Worm (Caenorhabditis elegans) whole organism, L2 larva: Measurements from ENCODE around the gene Y57A10C.10.

Experiments used
- F13H6.1 ChIP-seq: sonication (generic microtip); optimal IDR thresholded peaks from 2 replicates; lab custom pipeline; 2016; ENCODE audit warnings: missing genetic modification characterization, missing compliant biosample characterization
- R02D3.7 ChIP-seq: fragments of 150-350 bp; optimal IDR thresholded peaks from 2 replicates; lab custom pipeline; 2014; ENCODE audit warnings: missing biosample characterization, missing genetic modification characterization
- ZK546.5 ChIP-seq: sonication (generic microtip); optimal IDR thresholded peaks from 2 replicates; lab custom pipeline; 2017; ENCODE audit warnings: missing biosample characterization, missing genetic modification characterization
- alr-1 ChIP-seq: fragments of 150-350 bp; optimal IDR thresholded peaks from 2 replicates; lab custom pipeline; 2014; ENCODE audit warnings: missing biosample characterization, missing genetic modification characterization
- aly-2 ChIP-seq: fragments of 150-350 bp; optimal IDR thresholded peaks from 2 replicates; lab custom pipeline; 2014; ENCODE audit warnings: missing biosample characterization, missing genetic modification characterization
- ama-1 ChIP-seq: fragments of 150-350 bp; optimal IDR thresholded peaks from 2 replicates; lab custom pipeline; 2018; ENCODE audit warnings: inconsistent platforms
- blmp-1 ChIP-seq: sonication (generic microtip); optimal IDR thresholded peaks from 2 replicates; lab custom pipeline; 2017; ENCODE audit warnings: missing genetic modification characterization, mild to moderate bottlenecking, missing compliant biosample characterization, antibody characterized with exemption, moderate library complexity; ENCODE audit not compliant: insufficient read depth
- ceh-82 ChIP-seq: fragments of 150-350 bp; optimal IDR thresholded peaks from 2 replicates; lab custom pipeline; 2014; ENCODE audit warnings: missing biosample characterization, missing genetic modification characterization
- crh-2 ChIP-seq: sonication (generic microtip); optimal IDR thresholded peaks from 2 replicates; lab custom pipeline; 2017; ENCODE audit warnings: missing biosample characterization, missing genetic modification characterization
- egl-27 ChIP-seq: sonication (generic microtip); optimal IDR thresholded peaks from 3 replicates; lab custom pipeline; 2017; ENCODE audit warnings: missing biosample characterization, missing genetic modification reagents, missing genetic modification characterization
- lin-13 ChIP-seq: fragments of 150-350 bp; optimal IDR thresholded peaks from 2 replicates; lab custom pipeline; 2014; ENCODE audit warnings: missing biosample characterization, missing genetic modification reagents, missing genetic modification characterization
- lin-39 ChIP-seq: fragments of 150-350 bp; optimal IDR thresholded peaks from 2 replicates; lab custom pipeline; 2014; ENCODE audit warnings: missing biosample characterization, missing genetic modification reagents, missing genetic modification characterization
- lsy-2 ChIP-seq, 2 experiments: fragments of 150-350 bp in 1 of 2; sonication (generic microtip) in 1 of 2; optimal IDR thresholded peaks; 2 replicates each; lab custom pipeline; 2014 to 2017; ENCODE audit warnings: missing biosample characterization in 2 of 2, missing genetic modification characterization in 2 of 2
- mbf-1 ChIP-seq: sonication (generic microtip); optimal IDR thresholded peaks from 2 replicates; lab custom pipeline; 2017; ENCODE audit warnings: missing biosample characterization, missing genetic modification characterization
- mdl-1 ChIP-seq, 2 experiments: fragments of 150-350 bp in 1 of 2; sonication (generic microtip) in 1 of 2; optimal IDR thresholded peaks; 2 replicates each; lab custom pipeline; 2017; ENCODE audit warnings: missing biosample characterization in 2 of 2, missing genetic modification characterization in 2 of 2
- nhr-12 ChIP-seq: fragments of 150-350 bp; optimal IDR thresholded peaks from 2 replicates; lab custom pipeline; 2014; ENCODE audit warnings: missing biosample characterization, missing genetic modification characterization
- nhr-129 ChIP-seq: fragments of 150-350 bp; optimal IDR thresholded peaks from 2 replicates; lab custom pipeline; 2014; ENCODE audit warnings: missing biosample characterization, missing genetic modification characterization
- nhr-21 ChIP-seq: fragments of 150-350 bp; optimal IDR thresholded peaks from 2 replicates; lab custom pipeline; 2014; ENCODE audit warnings: missing biosample characterization, missing genetic modification characterization
- nhr-23 ChIP-seq: fragments of 150-350 bp; optimal IDR thresholded peaks from 2 replicates; lab custom pipeline; 2014; ENCODE audit warnings: missing biosample characterization, missing genetic modification reagents, missing genetic modification characterization
- nhr-237 ChIP-seq: fragments of 150-350 bp; optimal IDR thresholded peaks from 2 replicates; lab custom pipeline; 2014; ENCODE audit warnings: missing biosample characterization, missing genetic modification characterization
- nhr-25 ChIP-seq: fragments of 150-350 bp; sonication (generic microtip); optimal IDR thresholded peaks from 3 replicates; lab custom pipeline; 2014; ENCODE audit warnings: missing biosample characterization, missing genetic modification characterization
- nhr-6 ChIP-seq: fragments of 150-350 bp; optimal IDR thresholded peaks from 2 replicates; lab custom pipeline; 2014; ENCODE audit warnings: missing biosample characterization, missing genetic modification characterization
- nhr-77 ChIP-seq: fragments of 150-350 bp; optimal IDR thresholded peaks from 2 replicates; lab custom pipeline; 2014; ENCODE audit warnings: missing biosample characterization, missing genetic modification characterization
- peb-1 ChIP-seq: fragments of 150-350 bp; optimal IDR thresholded peaks from 2 replicates; lab custom pipeline; 2014; ENCODE audit warnings: missing biosample characterization, missing genetic modification characterization
- skn-1 ChIP-seq: sonication (generic microtip); optimal IDR thresholded peaks from 2 replicates; lab custom pipeline; 2017; ENCODE audit warnings: missing biosample characterization, missing genetic modification characterization
- sma-3 ChIP-seq: sonication (generic microtip); optimal IDR thresholded peaks from 2 replicates; lab custom pipeline; 2016; ENCODE audit warnings: missing genetic modification reagents, missing genetic modification characterization, missing compliant biosample characterization
- sma-9 ChIP-seq, 2 experiments: fragments of 150-350 bp in 1 of 2; sonication (generic microtip) in 1 of 2; optimal IDR thresholded peaks; 2 replicates each; lab custom pipeline; 2014 to 2016; ENCODE audit warnings: missing genetic modification characterization in 2 of 2, mild to moderate bottlenecking in 1 of 2, missing biosample characterization in 1 of 2, missing compliant biosample characterization in 1 of 2, missing genetic modification reagents in 1 of 2, moderate library complexity in 1 of 2
- snpc-4 ChIP-seq: fragments of 150-350 bp; optimal IDR thresholded peaks from 2 replicates; lab custom pipeline; 2014; ENCODE audit warnings: missing biosample characterization, missing genetic modification characterization
- unc-39 ChIP-seq: fragments of 150-350 bp; optimal IDR thresholded peaks from 2 replicates; lab custom pipeline; 2014; ENCODE audit warnings: missing biosample characterization, missing genetic modification characterization
- unc-55 ChIP-seq: fragments of 150-350 bp; sonication (generic microtip); optimal IDR thresholded peaks from 3 replicates; lab custom pipeline; 2014; ENCODE audit warnings: missing biosample characterization, missing genetic modification reagents, missing genetic modification characterization
- unc-62 ChIP-seq: fragments of 150-350 bp; optimal IDR thresholded peaks from 2 replicates; lab custom pipeline; 2014; ENCODE audit warnings: missing biosample characterization, missing genetic modification reagents, missing genetic modification characterization
- zag-1 ChIP-seq: fragments of 150-350 bp; optimal IDR thresholded peaks from 2 replicates; lab custom pipeline; 2014; ENCODE audit warnings: missing biosample characterization, missing genetic modification characterization
- ztf-1 ChIP-seq: fragments of 200-800 bp; sonication (Bioruptor generic); conservative IDR thresholded peaks from 2 replicates; pipeline ENCODE4 v1.3.6; 2022; ENCODE audit warnings: missing genetic modification characterization, missing compliant biosample characterization
- ztf-11 ChIP-seq: sonication (generic microtip); optimal IDR thresholded peaks from 2 replicates; lab custom pipeline; 2017; ENCODE audit warnings: missing biosample characterization, missing genetic modification characterization
- ztf-4 ChIP-seq: fragments of 150-350 bp; optimal IDR thresholded peaks from 2 replicates; lab custom pipeline; 2014; ENCODE audit warnings: missing biosample characterization, missing genetic modification characterization

Y57A10C.10 gene

DNA sequence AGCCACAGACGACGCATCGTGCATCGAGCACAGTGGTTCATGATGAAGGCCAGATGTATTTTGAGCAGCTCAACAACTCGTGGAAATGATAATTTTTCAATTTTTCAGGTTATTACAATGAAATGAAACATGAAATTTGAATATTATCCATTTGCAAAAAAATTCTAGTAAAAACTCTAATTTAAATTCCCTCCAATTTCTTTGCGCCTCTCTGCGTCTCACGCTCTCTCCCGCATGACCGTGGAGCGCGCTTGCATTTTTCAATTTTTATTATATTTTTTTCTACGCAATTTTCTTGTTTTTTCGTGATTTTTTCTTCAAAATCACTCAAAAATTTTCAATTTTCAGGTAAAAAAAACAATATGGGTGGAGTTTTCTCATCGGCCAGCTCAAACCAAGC, 18.4 kb upstream of the Y57A10C.10 start, which contains the start of gene tag-281 (continued):
- TF ChIP-seq ZK546.5 = peak; percentile 47
- no peak for TF ChIP-seq ztf-1 (GFP tag; lab: Robert Waterston, UW)
- no peak for TF ChIP-seq aly-2
- TF ChIP-seq nhr-129 (tag; lab: Kevin White, UChicago) = peak; percentile 40
- TF ChIP-seq unc-62 (GFP tag; lab: Kevin White, UChicago) = no peak
- TF ChIP-seq unc-39 (tag; lab: Kevin White, UChicago) = no peak
- TF ChIP-seq nhr-12 = no peak
- TF ChIP-seq nhr-21 (tag; lab: Kevin White, UChicago) = peak; percentile 72
- no peak for TF ChIP-seq nhr-77 (tag; lab: Kevin White, UChicago)
- no peak for TF ChIP-seq ceh-82 (tag; lab: Kevin White, UChicago)
- peak; percentile 36 for TF ChIP-seq ztf-4 (tag; lab: Kevin White, UChicago)

DNA sequence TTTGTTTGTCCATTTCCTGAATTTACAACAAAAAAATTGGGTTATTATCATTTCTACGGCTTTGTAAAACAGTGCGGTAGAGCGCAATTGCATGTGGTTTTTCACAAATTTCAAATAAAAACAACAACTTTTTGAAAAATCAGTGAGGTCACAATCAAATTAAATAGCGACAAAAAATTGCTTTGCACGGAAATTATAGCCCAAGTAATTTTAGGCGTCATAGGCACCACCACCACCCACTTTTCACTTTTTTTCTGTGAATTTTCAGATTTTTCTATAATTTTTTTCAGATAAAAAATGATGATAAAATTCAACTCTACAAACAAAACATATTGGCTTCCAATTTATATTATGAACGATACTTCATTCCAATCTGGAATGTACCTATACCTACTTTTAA, 16.2 kb upstream of the Y57A10C.10 start, which contains the start of gene sre-38:
Gene sre-38, plus strand, starts transcription at position 301 of the 400 bp plus-strand sequence.
- TF ChIP-seq ama-1 (lab: Kevin White, UChicago) = no peak
- TF ChIP-seq blmp-1 = no peak
- no peak for TF ChIP-seq lin-39 (tag; lab: Kevin White, UChicago)
- no peak for TF ChIP-seq crh-2
- no peak for TF ChIP-seq ceh-82 (tag; lab: Kevin White, UChicago)
- no peak for TF ChIP-seq mbf-1
- no peak for TF ChIP-seq R02D3.7 (tag; lab: Kevin White, UChicago)
- TF ChIP-seq aly-2 = no peak
- no peak for TF ChIP-seq egl-27 (tag; lab: Kevin White, UChicago)
- no peak for TF ChIP-seq snpc-4 (tag; lab: Kevin White, UChicago)
- TF ChIP-seq mdl-1 (tag; optimal IDR thresholded peaks at IDR 0.05; lab: Kevin White, UChicago) = no peak
- TF ChIP-seq nhr-23 = no peak

DNA sequence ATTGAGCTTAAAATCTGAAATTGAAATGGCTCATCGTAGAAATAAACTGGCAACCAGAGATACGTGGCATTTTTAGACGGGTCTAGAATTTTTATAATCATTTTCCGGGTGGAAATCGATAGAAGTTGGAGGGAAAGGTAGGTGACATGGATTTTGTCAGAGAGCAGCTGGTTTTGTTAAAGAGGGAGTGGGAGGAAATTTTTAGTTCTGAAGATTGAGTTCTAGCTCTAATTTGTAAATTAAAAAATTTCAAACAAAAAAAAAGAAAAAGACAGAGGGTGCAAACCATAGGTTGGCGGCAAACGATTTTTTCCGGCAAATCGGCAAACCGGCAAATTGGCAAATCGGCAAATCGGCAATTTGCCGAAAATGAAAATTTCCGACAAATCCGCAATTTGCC, 15.6 kb upstream of the Y57A10C.10 start, which contains the start of gene sre-32:
Gene sre-32, minus strand, starts transcription at position 101 of the 400 bp plus-strand sequence.
- no peak for TF ChIP-seq zag-1 (tag; lab: Kevin White, UChicago)
- no peak for TF ChIP-seq skn-1
- no peak for TF ChIP-seq nhr-6
- TF ChIP-seq alr-1 (tag; lab: Kevin White, UChicago) = no peak
- TF ChIP-seq nhr-237 (tag; lab: Kevin White, UChicago) = no peak
- TF ChIP-seq nhr-129 (tag; lab: Kevin White, UChicago) = no peak

DNA sequence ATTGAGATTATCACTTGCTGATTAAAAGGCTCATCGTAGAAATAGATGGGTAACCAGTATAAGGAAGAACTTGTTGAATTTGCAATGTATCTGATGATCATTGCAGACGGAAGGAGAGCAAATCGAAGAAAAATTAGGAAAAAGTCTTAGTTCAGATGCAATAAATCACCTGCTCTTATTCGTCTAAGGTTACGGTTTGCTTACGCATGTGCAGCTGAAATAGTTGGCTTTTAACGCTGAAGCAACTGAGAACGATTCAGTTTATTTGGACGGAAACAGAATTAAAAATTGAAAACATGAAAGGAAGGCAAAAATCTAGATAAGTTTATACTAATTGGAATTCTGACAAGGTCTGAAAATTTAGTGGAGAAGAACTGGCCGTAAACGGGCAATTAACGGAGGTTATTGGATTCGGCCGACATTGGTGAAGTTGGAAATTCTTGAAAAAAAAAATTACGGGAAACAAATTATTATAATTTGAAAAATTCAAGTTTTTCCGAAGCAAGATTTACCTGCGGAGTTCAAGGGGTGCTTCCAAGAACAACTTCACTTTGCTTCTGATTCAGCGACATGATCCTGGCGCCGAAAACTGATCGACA, 11.8 kb upstream of the Y57A10C.10 start, which contains the start of the genes sre-35 and sre-33:
Gene sre-35, minus strand, starts transcription at position 101 of the 599 bp plus-strand sequence.
Gene sre-33, plus strand, starts transcription at position 549 of the 599 bp plus-strand sequence.
- TF ChIP-seq nhr-21 (tag; lab: Kevin White, UChicago) (no peak), mdl-1 (tag; optimal IDR thresholded peaks at IDR 0.05; lab: Kevin White, UChicago) (no peak), peb-1 (tag; lab: Kevin White, UChicago) (no peak), sma-3 (GFP tag; lab: Kevin White, UChicago) (no peak), ZK546.5 (no peak), ztf-11 (tag; lab: Kevin White, UChicago) (no peak), lsy-2 (tag; optimal IDR thresholded peaks at IDR 0.05; lab: Kevin White, UChicago) (no peak), nhr-25 (tag; lab: Kevin White, UChicago) (no peak), unc-55 (GFP tag; lab: Kevin White, UChicago) (no peak), lin-13 (GFP tag; lab: Kevin White, UChicago) (no peak), nhr-6 (no peak), sma-9 (GFP tag; optimal IDR thresholded peaks at IDR 0.05; lab: Kevin White, UChicago) (no peak), sma-9 (tag; optimal IDR thresholded peaks at IDR 0.05; lab: Kevin White, UChicago) (no peak), ztf-1 (GFP tag; lab: Robert Waterston, UW) (no peak), unc-62 (GFP tag; lab: Kevin White, UChicago) (no peak), F13H6.1 (no peak)
- TF ChIP-seq, all 48 proteins: peak for 0
